Worm (Caenorhabditis elegans): Measurements from ENCODE around the gene C50E10.1.

Gene C50E10.1

ce11 chrII:12255545-12256233 is 46.6 kb downstream of the C50E10.1 start:
- TF ChIP-seq egl-13 (tag; optimal IDR thresholded peaks at IDR 0.05) (no peak), hlh-17 (GFP tag; optimal IDR thresholded peaks at IDR 0.05; ENCODE audit: borderline replicate concordance) (no peak), nhr-12 (tag; optimal IDR thresholded peaks at IDR 0.05) (no peak), nhr-47 (tag; optimal IDR thresholded peaks at IDR 0.05) (no peak), nhr-71 (tag; optimal IDR thresholded peaks at IDR 0.05) (no peak), F16B12.6 (tag; optimal IDR thresholded peaks at IDR 0.05) (no peak), aly-2 (tag; optimal IDR thresholded peaks at IDR 0.05) (no peak), nhr-20 (tag; optimal IDR thresholded peaks at IDR 0.05) (no peak), swsn-7 (tag; optimal IDR thresholded peaks at IDR 0.05) (no peak), alr-1 (tag; optimal IDR thresholded peaks at IDR 0.05; ENCODE audit: borderline replicate concordance) (no peak), C16A3.4 (tag; optimal IDR thresholded peaks at IDR 0.05) (no peak)

Measured in whole organism, L1 larva.